Worm (Caenorhabditis elegans) whole organism, L1 larva: Measurements from ENCODE around the gene dtmk-1.

Source experiments
- C16A3.4 ChIP-seq: fragments of 150-350 bp; optimal IDR thresholded peaks from 2 replicates; lab custom pipeline; 2014; ENCODE audit warnings: missing biosample characterization, missing genetic modification characterization
- C34B4.2 ChIP-seq: sonication (generic microtip); optimal IDR thresholded peaks from 2 replicates; lab custom pipeline; 2017; ENCODE audit warnings: mild to moderate bottlenecking, missing genetic modification characterization, missing compliant biosample characterization
- aly-2 ChIP-seq: fragments of 150-350 bp; optimal IDR thresholded peaks from 2 replicates; lab custom pipeline; 2014; ENCODE audit warnings: missing biosample characterization, missing genetic modification characterization
- blmp-1 ChIP-seq: fragments of 150-350 bp; optimal IDR thresholded peaks from 2 replicates; lab custom pipeline; 2014; ENCODE audit warnings: missing biosample characterization, missing genetic modification characterization
- ceh-8 ChIP-seq: fragments of 200-800 bp; sonication (Bioruptor generic); optimal IDR thresholded peaks from 2 replicates; lab custom pipeline; 2018; ENCODE audit warnings: mild to moderate bottlenecking, missing genetic modification characterization, moderate library complexity, missing compliant biosample characterization
- ceh-88 ChIP-seq: fragments of 200-800 bp; sonication (Bioruptor generic); IDR thresholded peaks from 2 replicates; pipeline ENCODE4 v1.3.6; 2022; ENCODE audit warnings: missing genetic modification characterization, missing compliant biosample characterization
- ces-1 ChIP-seq: fragments of 150-350 bp; optimal IDR thresholded peaks from 2 replicates; lab custom pipeline; 2014; ENCODE audit warnings: missing biosample characterization, missing genetic modification reagents, missing genetic modification characterization
- dpl-1 ChIP-seq, 3 experiments: fragments of 150-350 bp in 2 of 3; sonication (generic microtip) in 1 of 3; optimal IDR thresholded peaks; 2 replicates each; lab custom pipeline; 2014 to 2017; ENCODE audit warnings: missing biosample characterization in 3 of 3, missing genetic modification characterization in 3 of 3, missing genetic modification reagents in 3 of 3
- dsc-1 ChIP-seq: sonication (generic microtip); optimal IDR thresholded peaks from 2 replicates; lab custom pipeline; 2016; ENCODE audit warnings: mild to moderate bottlenecking, missing genetic modification characterization, missing compliant biosample characterization
- efl-1 ChIP-seq, 4 experiments: fragments of 150-350 bp; optimal IDR thresholded peaks in 3 of 4; peaks in 1 of 4; 1 replicate in 1 of 4; 2 replicates in 3 of 4; lab custom pipeline; 2014; ENCODE audit warnings: missing biosample characterization in 2 of 4, missing genetic modification characterization in 2 of 4, missing genetic modification reagents in 2 of 4
- elt-2 ChIP-seq: sonication (generic microtip); optimal IDR thresholded peaks from 2 replicates; lab custom pipeline; 2016; ENCODE audit warnings: missing genetic modification characterization, mild to moderate bottlenecking, inconsistent platforms, missing compliant biosample characterization, missing genetic modification reagents
- fkh-10 ChIP-seq: sonication (generic microtip); optimal IDR thresholded peaks from 2 replicates; lab custom pipeline; 2017; ENCODE audit warnings: missing biosample characterization, missing genetic modification reagents, missing genetic modification characterization
- fkh-8 ChIP-seq: sonication (generic microtip); optimal IDR thresholded peaks from 2 replicates; lab custom pipeline; 2016; ENCODE audit warnings: mild to moderate bottlenecking, missing genetic modification characterization, missing compliant biosample characterization
- fos-1 ChIP-seq: fragments of 150-350 bp; optimal IDR thresholded peaks from 2 replicates; lab custom pipeline; 2014; ENCODE audit warnings: missing biosample characterization, missing genetic modification characterization
- grh-1 ChIP-seq: fragments of 200-800 bp; sonication (Bioruptor generic); IDR thresholded peaks from 2 replicates; pipeline ENCODE4 v1.3.6; 2022; ENCODE audit warnings: missing genetic modification reagents, missing genetic modification characterization, missing compliant biosample characterization
- irx-1 ChIP-seq: sonication (generic microtip); optimal IDR thresholded peaks from 2 replicates; lab custom pipeline; 2016; ENCODE audit warnings: missing genetic modification characterization, missing compliant biosample characterization
- lin-14 ChIP-seq: fragments of 200-800 bp; sonication (Bioruptor generic); optimal IDR thresholded peaks from 2 replicates; lab custom pipeline; 2018; ENCODE audit warnings: mild to moderate bottlenecking, missing genetic modification characterization, moderate library complexity, missing compliant biosample characterization
- lin-35 ChIP-seq, 2 experiments: fragments of 150-350 bp; optimal IDR thresholded peaks; 2 replicates each; lab custom pipeline; 2014; ENCODE audit warnings: missing biosample characterization in 2 of 2, missing genetic modification characterization in 2 of 2, missing genetic modification reagents in 2 of 2
- lin-39 ChIP-seq: fragments of 150-350 bp; optimal IDR thresholded peaks from 2 replicates; lab custom pipeline; 2014; ENCODE audit warnings: missing biosample characterization, missing genetic modification reagents, missing genetic modification characterization
- lir-3 ChIP-seq: sonication (generic microtip); optimal IDR thresholded peaks from 2 replicates; lab custom pipeline; 2016; ENCODE audit warnings: mild to moderate bottlenecking, missing genetic modification characterization, moderate library complexity, missing compliant biosample characterization; ENCODE audit not compliant: poor library complexity
- lsy-2 ChIP-seq, 2 experiments: fragments of 150-350 bp; optimal IDR thresholded peaks; 2 replicates each; lab custom pipeline; 2014; ENCODE audit warnings: missing biosample characterization in 2 of 2, missing genetic modification characterization in 2 of 2
- mef-2 ChIP-seq: fragments of 150-350 bp; optimal IDR thresholded peaks from 2 replicates; lab custom pipeline; 2014; ENCODE audit warnings: missing biosample characterization, missing genetic modification characterization
- mep-1 ChIP-seq: fragments of 150-350 bp; optimal IDR thresholded peaks from 2 replicates; lab custom pipeline; 2014; ENCODE audit warnings: missing biosample characterization, missing genetic modification characterization
- nhr-19 ChIP-seq: fragments of 200-800 bp; sonication (Bioruptor generic); conservative IDR thresholded peaks from 2 replicates; pipeline ENCODE4 v1.3.6; 2022; ENCODE audit warnings: missing genetic modification characterization, missing compliant biosample characterization
- nhr-237 ChIP-seq: fragments of 150-350 bp; optimal IDR thresholded peaks from 2 replicates; lab custom pipeline; 2014; ENCODE audit warnings: missing biosample characterization, missing genetic modification characterization
- nhr-28 ChIP-seq: fragments of 150-350 bp; optimal IDR thresholded peaks from 2 replicates; lab custom pipeline; 2014; ENCODE audit warnings: missing biosample characterization, missing genetic modification characterization
- nhr-77 ChIP-seq: fragments of 150-350 bp; optimal IDR thresholded peaks from 2 replicates; lab custom pipeline; 2014; ENCODE audit warnings: missing biosample characterization, missing genetic modification characterization
- nhr-85 ChIP-seq: sonication (generic microtip); peaks from one replicate; lab custom pipeline; 2016; ENCODE audit warnings: missing genetic modification characterization, inconsistent platforms, missing compliant biosample characterization
- nhr-90 ChIP-seq: sonication (generic microtip); optimal IDR thresholded peaks from 2 replicates; lab custom pipeline; 2016; ENCODE audit warnings: mild to moderate bottlenecking, missing genetic modification characterization, missing compliant biosample characterization; ENCODE audit not compliant: poor library complexity
- pag-3 ChIP-seq: sonication (generic microtip); optimal IDR thresholded peaks from 2 replicates; lab custom pipeline; 2017; ENCODE audit warnings: missing genetic modification characterization, mild to moderate bottlenecking, missing compliant biosample characterization, antibody characterized with exemption, borderline replicate concordance; ENCODE audit not compliant: insufficient read depth
- pqm-1 ChIP-seq: sonication (generic microtip); optimal IDR thresholded peaks from 3 replicates; lab custom pipeline; 2017; ENCODE audit warnings: missing biosample characterization, missing genetic modification characterization
- rnt-1 ChIP-seq: sonication (generic microtip); optimal IDR thresholded peaks from 2 replicates; lab custom pipeline; 2016; ENCODE audit warnings: mild to moderate bottlenecking, missing genetic modification characterization, moderate library complexity, missing compliant biosample characterization
- sox-4 ChIP-seq: sonication (generic microtip); optimal IDR thresholded peaks from 2 replicates; lab custom pipeline; 2016; ENCODE audit warnings: missing genetic modification characterization, missing compliant biosample characterization
- sptf-1 ChIP-seq: fragments of 150-350 bp; optimal IDR thresholded peaks from 2 replicates; lab custom pipeline; 2014; ENCODE audit warnings: missing biosample characterization, missing genetic modification characterization
- tbx-2 ChIP-seq: sonication (generic microtip); optimal IDR thresholded peaks from 2 replicates; lab custom pipeline; 2016; ENCODE audit warnings: missing genetic modification characterization, missing compliant biosample characterization
- unc-62 ChIP-seq: fragments of 150-350 bp; optimal IDR thresholded peaks from 2 replicates; lab custom pipeline; 2014; ENCODE audit warnings: missing biosample characterization, missing genetic modification reagents, missing genetic modification characterization
- vab-15 ChIP-seq: sonication (generic microtip); optimal IDR thresholded peaks from 2 replicates; lab custom pipeline; 2017; ENCODE audit warnings: missing genotype, mild to moderate bottlenecking, missing genetic modification characterization, missing compliant biosample characterization
- ztf-11 ChIP-seq, 2 experiments: sonication (generic microtip); optimal IDR thresholded peaks; 2 replicates each; lab custom pipeline; 2016 to 2017; ENCODE audit warnings: missing genetic modification characterization in 2 of 2, missing biosample characterization in 1 of 2, missing compliant biosample characterization in 1 of 2
- ztf-4 ChIP-seq: fragments of 150-350 bp; optimal IDR thresholded peaks from 2 replicates; lab custom pipeline; 2014; ENCODE audit warnings: missing biosample characterization, missing genetic modification characterization

The dtmk-1 gene

ce11 chrII:9931012-9931411, 35.9 kb downstream of the dtmk-1 start (continued):
- TF ChIP-seq fos-1 (tag; lab: Kevin White, UChicago) (no peak), dpl-1 (GFP tag; optimal IDR thresholded peaks at IDR 0.05; lab: Kevin White, UChicago) (peak; percentile 25 to 45 (median 37)), irx-1 (tag; lab: Kevin White, UChicago) (peak; percentile 39), pag-3 (tag; lab: Kevin White, UChicago) (no peak), ceh-8 (GFP tag; lab: Kevin White, UChicago) (no peak), rnt-1 (tag; lab: Kevin White, UChicago) (peak; percentile 84), nhr-90 (tag; lab: Kevin White, UChicago) (no peak), dsc-1 (tag; lab: Kevin White, UChicago) (peak; percentile 35), mep-1 (tag; lab: Kevin White, UChicago) (no peak), lin-35 (GFP tag; optimal IDR thresholded peaks at IDR 0.05; lab: Kevin White, UChicago) (peak; percentile 33 to 41), ztf-4 (tag; lab: Kevin White, UChicago) (no peak), mef-2 (tag; lab: Kevin White, UChicago) (no peak), pqm-1 (tag; lab: Kevin White, UChicago) (no peak), nhr-28 (tag; lab: Kevin White, UChicago) (no peak), tbx-2 (tag; lab: Kevin White, UChicago) (peak; percentile 68), elt-2 (tag; lab: Kevin White, UChicago) (no peak), nhr-77 (tag; lab: Kevin White, UChicago) (peak; percentile 6), aly-2 (tag; lab: Kevin White, UChicago) (no peak), lin-14 (GFP tag; lab: Kevin White, UChicago) (peak; percentile 82), blmp-1 (no peak), lin-39 (tag; lab: Kevin White, UChicago) (no peak), sptf-1 (no peak), fkh-8 (tag; lab: Kevin White, UChicago) (peak; percentile 57), ztf-11 (tag; optimal IDR thresholded peaks at IDR 0.05; lab: Kevin White, UChicago) (peak in 1 of 2 experiments; percentile 65), grh-1 (no peak), fkh-10 (GFP tag; lab: Kevin White, UChicago) (no peak), nhr-237 (no peak), lir-3 (tag; lab: Kevin White, UChicago) (peak; percentile 78), sox-4 (tag; lab: Kevin White, UChicago) (no peak), vab-15 (no peak), C16A3.4 (tag; lab: Kevin White, UChicago) (no peak), ces-1 (GFP tag; lab: Kevin White, UChicago) (no peak), ceh-88 (GFP tag; lab: Robert Waterston, UW) (no peak; the same call in 1 of the 2 replicates), lsy-2 (tag; optimal IDR thresholded peaks at IDR 0.05; lab: Kevin White, UChicago) (peak; percentile 24 to 57), nhr-19 (GFP tag; lab: Robert Waterston, UW) (peak; percentile 57)

ce11 chrII:9928470-9928869, 38.4 kb downstream of the dtmk-1 start:
- TF ChIP-seq nhr-85 (tag; lab: Kevin White, UChicago): no peak

ce11 chrII:9921622-9922269, 45.2 kb downstream of the dtmk-1 start, which contains the start of gene C05C10.2:
TSS of gene C05C10.2 (plus strand) at chrII:9922219.
- no peak for TF ChIP-seq ces-1 (GFP tag; lab: Kevin White, UChicago)
- peak in 1 of 2 experiments; percentile 11 for TF ChIP-seq lin-35 (GFP tag; optimal IDR thresholded peaks at IDR 0.05; lab: Kevin White, UChicago)
- TF ChIP-seq unc-62 (GFP tag; lab: Kevin White, UChicago): no peak
- TF ChIP-seq blmp-1: peak; percentile 28
- TF ChIP-seq efl-1 (optimal IDR thresholded peaks at IDR 0.05; lab: Kevin White, UChicago): peak in 1 of 2 experiments; percentile 44
- TF ChIP-seq efl-1 (GFP tag; optimal IDR thresholded peaks at IDR 0.05 in 1 of 2; lab: Kevin White, UChicago): peak in 1 of 2 experiments; percentile 27
- TF ChIP-seq mep-1 (tag; lab: Kevin White, UChicago): peak; percentile 5
- TF ChIP-seq C34B4.2 (tag; lab: Kevin White, UChicago): no peak
